Fruit fly (Drosophila melanogaster): ENCODE results near the gene CG34106.

CG34106 gene

DNA sequence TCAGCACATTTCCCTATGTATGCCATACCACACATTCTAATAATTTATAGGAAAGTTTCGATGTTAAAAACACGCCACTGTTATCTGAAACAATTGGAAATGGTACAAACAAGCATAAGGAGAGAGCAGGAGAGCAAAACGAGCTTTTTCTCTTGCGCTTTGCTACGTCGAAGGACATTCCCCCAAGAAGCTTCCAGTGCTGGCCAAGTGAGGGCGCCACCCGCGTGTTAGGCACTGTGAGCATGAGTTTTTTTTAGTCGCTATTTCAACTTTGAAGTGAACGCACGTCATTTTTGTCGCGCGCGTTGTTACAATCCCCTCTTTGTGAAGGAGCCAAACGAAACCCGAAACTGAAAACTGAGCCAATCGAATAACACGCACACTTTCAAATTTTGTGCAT, at the start of gene CG34106, which contains the start of gene beat-IIIa:
Gene CG34106, plus strand, starts transcription at position 230 of the 400 bp plus-strand sequence.
Gene beat-IIIa, plus strand, starts transcription at position 230 of the 400 bp plus-strand sequence.
- TF ChIP-seq Sin3A (optimal IDR thresholded peaks at IDR 0.05) (no peak), h (optimal IDR thresholded peaks at IDR 0.05) (no peak), insv (optimal IDR thresholded peaks at IDR 0.05) (no peak), Myc (optimal IDR thresholded peaks at IDR 0.05) (no peak), ttk (optimal IDR thresholded peaks at IDR 0.05) (no peak), psq (optimal IDR thresholded peaks at IDR 0.05) (no peak)

DNA sequence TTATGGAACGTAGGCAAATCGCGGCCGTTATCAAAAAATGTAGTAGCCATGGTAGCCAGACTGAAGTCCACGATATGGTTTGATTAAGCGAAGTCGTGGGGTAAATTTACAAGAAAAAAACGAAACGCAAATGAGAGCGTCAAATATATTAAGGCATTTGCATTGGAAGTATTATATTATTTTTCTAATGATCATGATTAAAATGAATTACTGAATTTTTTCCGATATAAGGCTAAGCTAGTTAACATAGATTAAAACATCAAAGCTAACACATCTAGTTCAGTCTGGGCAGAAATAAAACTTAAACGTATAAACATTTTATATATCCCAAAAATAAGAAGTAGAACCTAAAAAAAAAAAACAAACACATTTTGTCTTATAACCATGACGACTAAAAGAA, 43.5 kb upstream of the CG34106 start, which contains the start of gene CG12620:
Gene CG12620, plus strand, starts transcription at position 301 of the 400 bp plus-strand sequence.
- no peak for TF ChIP-seq Sin3A (optimal IDR thresholded peaks at IDR 0.05)
- no peak for TF ChIP-seq insv (optimal IDR thresholded peaks at IDR 0.05)
- TF ChIP-seq psq (optimal IDR thresholded peaks at IDR 0.05) = no peak
- no peak for TF ChIP-seq h (optimal IDR thresholded peaks at IDR 0.05)
- no peak for TF ChIP-seq ttk (optimal IDR thresholded peaks at IDR 0.05)
- TF ChIP-seq Myc (optimal IDR thresholded peaks at IDR 0.05) = no peak

DNA sequence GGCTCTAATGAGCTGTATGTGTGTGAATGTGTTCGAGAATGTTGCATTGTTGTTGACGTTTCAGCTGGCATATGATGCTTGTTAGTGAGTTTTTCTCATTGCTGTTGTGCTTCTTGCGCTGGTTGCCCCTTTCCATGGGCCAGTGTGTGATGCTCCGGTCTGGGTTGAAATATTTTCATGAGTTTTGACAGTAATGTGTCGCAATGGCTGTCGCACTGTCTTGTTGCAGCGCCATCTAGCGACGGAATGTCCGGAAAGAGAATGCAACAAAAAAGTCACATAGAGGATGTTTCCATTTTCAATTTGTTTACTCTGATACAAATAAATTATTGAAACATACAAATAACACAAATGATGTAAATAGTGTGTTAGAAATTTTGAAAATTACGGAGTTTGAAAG, 38.1 kb upstream of the CG34106 start:
- TF ChIP-seq ttk (optimal IDR thresholded peaks at IDR 0.05) (no peak), insv (optimal IDR thresholded peaks at IDR 0.05) (no peak), psq (optimal IDR thresholded peaks at IDR 0.05) (no peak), h (optimal IDR thresholded peaks at IDR 0.05) (no peak), Sin3A (optimal IDR thresholded peaks at IDR 0.05) (no peak), Myc (optimal IDR thresholded peaks at IDR 0.05) (no peak)

- TF ChIP-seq insv (optimal IDR thresholded peaks at IDR 0.05) = no peak
- TF ChIP-seq Myc (optimal IDR thresholded peaks at IDR 0.05) = no peak
- no peak for TF ChIP-seq ttk (optimal IDR thresholded peaks at IDR 0.05)
- TF ChIP-seq h (optimal IDR thresholded peaks at IDR 0.05) = no peak
- no peak for TF ChIP-seq Sin3A (optimal IDR thresholded peaks at IDR 0.05)
- no peak for TF ChIP-seq psq (optimal IDR thresholded peaks at IDR 0.05)
Observed at dm6 chr2L:17125861-17126260, 5.0 kb upstream of the CG34106 start, which contains the start of gene CG31784. Gene CG31784 (minus strand): TSS chr2L:17125961.

- TF ChIP-seq h (optimal IDR thresholded peaks at IDR 0.05) (no peak), psq (optimal IDR thresholded peaks at IDR 0.05) (no peak), Sin3A (optimal IDR thresholded peaks at IDR 0.05) (no peak), ttk (optimal IDR thresholded peaks at IDR 0.05) (no peak), insv (optimal IDR thresholded peaks at IDR 0.05) (no peak), Myc (optimal IDR thresholded peaks at IDR 0.05) (no peak)
Observed at dm6 chr2L:17159641-17160040, 28.8 kb downstream of the CG34106 start.

dm6 chr2L:17163344-17163743, 32.5 kb downstream of the CG34106 start:
- no peak for TF ChIP-seq h (optimal IDR thresholded peaks at IDR 0.05)
- no peak for TF ChIP-seq Myc (optimal IDR thresholded peaks at IDR 0.05)
- TF ChIP-seq psq (optimal IDR thresholded peaks at IDR 0.05) = no peak
- TF ChIP-seq Sin3A (optimal IDR thresholded peaks at IDR 0.05) = no peak
- no peak for TF ChIP-seq insv (optimal IDR thresholded peaks at IDR 0.05)
- TF ChIP-seq ttk (optimal IDR thresholded peaks at IDR 0.05) = no peak

DNA sequence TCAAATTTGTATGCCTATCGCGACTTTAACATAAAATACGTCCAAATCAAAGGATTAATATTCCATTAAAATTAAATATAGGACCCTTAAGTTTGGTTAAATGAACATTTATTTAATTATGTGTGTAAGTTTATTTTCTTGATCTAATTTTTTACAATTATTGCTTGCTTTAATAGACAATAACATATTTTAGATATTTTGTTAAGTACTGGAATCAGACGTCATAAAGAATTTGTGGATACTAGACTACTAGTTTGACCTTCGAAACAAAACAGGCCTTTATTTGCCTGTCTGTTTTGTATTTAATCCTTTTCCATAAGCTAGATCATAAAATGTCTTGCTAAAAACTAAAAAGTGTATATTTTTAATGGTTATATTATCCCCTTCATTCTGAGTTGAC, 42.4 kb downstream of the CG34106 start, which contains the start of gene CG34169:
Gene CG34169, plus strand, starts transcription at position 301 of the 400 bp plus-strand sequence.
- TF ChIP-seq Sin3A (optimal IDR thresholded peaks at IDR 0.05) = no peak
- TF ChIP-seq h (optimal IDR thresholded peaks at IDR 0.05) = no peak
- TF ChIP-seq Myc (optimal IDR thresholded peaks at IDR 0.05) = no peak
- no peak for TF ChIP-seq insv (optimal IDR thresholded peaks at IDR 0.05)

DNA sequence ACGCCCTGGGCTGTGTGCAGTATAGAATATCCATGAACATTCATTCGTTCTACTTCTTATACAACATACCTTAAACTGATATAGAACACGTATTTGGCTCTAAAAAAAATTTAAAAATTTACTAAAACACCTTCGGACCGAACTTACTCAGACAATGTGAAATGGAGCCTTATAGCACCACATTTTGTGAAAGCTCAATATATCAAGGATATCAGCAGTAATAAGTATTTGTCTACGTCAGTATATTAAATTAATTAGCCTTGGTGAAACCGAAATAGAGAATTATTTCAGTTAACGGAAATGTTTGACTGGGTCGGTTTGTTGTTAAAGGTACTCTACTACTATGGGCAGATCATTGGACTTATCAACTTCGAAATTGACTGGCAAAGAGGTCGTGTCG, 45.5 kb downstream of the CG34106 start, which contains the start of gene Gr36a:
Gene Gr36a, plus strand, starts transcription at position 301 of the 400 bp plus-strand sequence.
- TF ChIP-seq h (optimal IDR thresholded peaks at IDR 0.05) (no peak), Myc (optimal IDR thresholded peaks at IDR 0.05) (no peak), ttk (optimal IDR thresholded peaks at IDR 0.05) (no peak), Sin3A (optimal IDR thresholded peaks at IDR 0.05) (no peak), insv (optimal IDR thresholded peaks at IDR 0.05) (no peak), psq (optimal IDR thresholded peaks at IDR 0.05) (no peak)

DNA sequence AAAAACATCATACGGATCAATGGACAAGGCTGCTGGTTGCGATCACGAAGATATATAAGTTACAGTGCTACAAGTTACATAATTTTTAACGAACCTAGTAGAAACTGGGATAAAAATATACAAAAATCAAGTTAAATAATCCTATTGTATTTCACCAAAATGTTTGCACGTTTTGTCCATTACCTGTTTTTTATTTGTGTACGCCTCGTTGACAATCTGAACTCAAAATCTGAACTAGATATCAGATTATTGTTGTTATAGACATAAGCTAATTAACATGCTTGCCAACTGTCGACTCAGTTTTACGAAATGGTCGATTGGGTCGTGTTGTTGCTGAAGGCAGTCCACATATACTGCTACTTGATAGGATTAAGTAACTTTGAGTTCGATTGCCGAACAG, 47.6 kb downstream of the CG34106 start, which contains the start of gene Gr36b:
Gene Gr36b, plus strand, starts transcription at position 301 of the 400 bp plus-strand sequence.
- no peak for TF ChIP-seq ttk (optimal IDR thresholded peaks at IDR 0.05)

DNA sequence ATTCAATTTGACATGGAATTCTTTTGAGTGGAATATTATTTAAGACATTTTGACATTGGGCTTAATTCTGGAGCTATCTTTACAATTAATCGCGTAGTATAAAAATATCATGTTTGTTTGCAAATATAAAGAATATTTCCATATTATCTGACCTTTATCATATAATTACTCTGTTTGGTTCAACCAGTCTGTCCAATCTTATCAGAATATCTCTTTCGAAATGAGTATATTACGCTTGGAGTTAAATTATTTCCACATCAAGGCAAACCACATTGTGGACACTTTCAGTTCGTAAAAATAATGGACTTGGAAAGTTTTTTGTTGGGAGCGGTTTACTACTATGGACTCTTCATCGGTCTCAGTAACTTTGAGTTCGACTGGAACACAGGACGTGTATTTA, 49.2 kb downstream of the CG34106 start, which contains the start of gene Gr36c:
Gene Gr36c, plus strand, starts transcription at position 301 of the 400 bp plus-strand sequence.
- TF ChIP-seq Sin3A (optimal IDR thresholded peaks at IDR 0.05) = no peak
- no peak for TF ChIP-seq h (optimal IDR thresholded peaks at IDR 0.05)
- TF ChIP-seq psq (optimal IDR thresholded peaks at IDR 0.05) = no peak

- TF ChIP-seq Sin3A (optimal IDR thresholded peaks at IDR 0.05) (no peak), psq (optimal IDR thresholded peaks at IDR 0.05) (no peak), ttk (optimal IDR thresholded peaks at IDR 0.05) (no peak), insv (optimal IDR thresholded peaks at IDR 0.05) (no peak), h (optimal IDR thresholded peaks at IDR 0.05) (no peak), Myc (optimal IDR thresholded peaks at IDR 0.05) (no peak)
Observed at dm6 chr2L:17181638-17182037, 50.8 kb downstream of the CG34106 start, which contains the start of gene Grl36a. Gene Grl36a (plus strand): TSS chr2L:17181938.

DNA sequence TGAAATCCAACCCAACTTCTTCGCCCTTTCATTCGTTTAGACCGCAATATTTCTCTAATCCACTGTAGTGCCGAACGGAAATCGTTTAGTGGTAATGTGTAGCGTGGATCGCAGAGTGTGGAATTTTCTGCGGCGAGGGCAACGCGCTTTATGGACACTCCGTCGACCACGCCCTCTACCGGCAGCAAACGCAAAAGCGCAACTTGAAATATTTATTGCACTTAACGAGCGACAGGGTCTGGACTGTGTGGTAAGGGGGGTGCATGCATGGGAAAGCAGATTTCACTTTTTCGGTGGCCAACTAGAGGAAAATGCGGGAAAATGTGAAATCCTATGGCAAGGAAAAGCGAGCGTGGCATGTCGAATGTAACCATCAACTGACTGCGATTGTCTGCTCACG, 64.4 kb downstream of the CG34106 start:
- TF ChIP-seq Sin3A (optimal IDR thresholded peaks at IDR 0.05) (no peak), h (optimal IDR thresholded peaks at IDR 0.05) (no peak), ttk (optimal IDR thresholded peaks at IDR 0.05) (no peak), psq (optimal IDR thresholded peaks at IDR 0.05) (no peak)

DNA sequence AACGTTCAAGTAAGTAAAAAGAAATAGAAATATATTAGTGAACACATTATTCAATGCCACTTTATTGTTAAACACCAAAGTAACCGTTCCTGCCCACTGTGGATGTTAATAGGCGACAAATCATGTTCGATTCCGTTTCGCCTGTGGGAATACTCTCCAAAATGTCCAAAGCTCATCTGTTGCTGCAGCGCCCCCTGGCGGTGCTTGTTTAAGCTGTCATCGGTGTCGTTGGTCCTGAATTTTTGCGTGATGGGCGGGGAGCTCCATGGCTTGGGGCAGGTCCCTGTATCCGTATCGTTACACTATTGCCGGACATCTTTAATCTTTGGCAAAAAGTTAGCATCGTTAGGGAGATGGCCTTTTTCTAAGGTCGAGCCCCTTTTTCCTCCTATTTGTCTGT, 71.0 kb downstream of the CG34106 start:
- no peak for TF ChIP-seq h (optimal IDR thresholded peaks at IDR 0.05)
- TF ChIP-seq psq (optimal IDR thresholded peaks at IDR 0.05) = no peak
- no peak for TF ChIP-seq Sin3A (optimal IDR thresholded peaks at IDR 0.05)
- TF ChIP-seq Myc (optimal IDR thresholded peaks at IDR 0.05) = no peak
- no peak for TF ChIP-seq ttk (optimal IDR thresholded peaks at IDR 0.05)
- TF ChIP-seq insv (optimal IDR thresholded peaks at IDR 0.05) = no peak

Data from Kc167 (cell line).